Worm (Caenorhabditis elegans) whole organism, L4 larva: Measurements from ENCODE around the gene rfc-1.

ENCODE experiments used
- F44E2.7 ChIP-seq: fragments of 200-800 bp; sonication (Bioruptor generic); IDR thresholded peaks from 2 replicates; pipeline ENCODE4 v2.1.2; 2022; ENCODE audit warnings: missing genetic modification characterization, missing compliant biosample characterization
- Y105C5A.15 ChIP-seq: fragments of 200-800 bp; sonication (Bioruptor generic); IDR thresholded peaks from 2 replicates; pipeline ENCODE4 v1.3.6; 2022; ENCODE audit warnings: missing genetic modification characterization, missing compliant biosample characterization
- Y75B8A.6 ChIP-seq: fragments of 200-800 bp; sonication (Bioruptor generic); IDR thresholded peaks from 2 replicates; pipeline ENCODE4 v1.3.6; 2022; ENCODE audit warnings: missing genetic modification reagents, missing genetic modification characterization, missing compliant biosample characterization
- aha-1 ChIP-seq: fragments of 150-350 bp; peaks from one replicate; lab custom pipeline; 2014; ENCODE audit warnings: missing biosample characterization, missing genetic modification characterization
- attf-4 ChIP-seq: sonication (generic microtip); optimal IDR thresholded peaks from 3 replicates; lab custom pipeline; 2017; ENCODE audit warnings: missing biosample characterization, missing genetic modification characterization
- ceh-20 ChIP-seq: fragments of 200-800 bp; sonication (Bioruptor generic); IDR thresholded peaks from 2 replicates; pipeline ENCODE4 v1.3.6; 2022; ENCODE audit warnings: missing genetic modification reagents, missing genetic modification characterization, missing compliant biosample characterization
- ceh-82 ChIP-seq: sonication (generic microtip); optimal IDR thresholded peaks from 2 replicates; lab custom pipeline; 2017; ENCODE audit warnings: missing biosample characterization, missing genetic modification characterization
- ces-1 ChIP-seq: fragments of 150-350 bp; sonication (generic microtip); optimal IDR thresholded peaks from 4 replicates; lab custom pipeline; 2014; ENCODE audit warnings: missing biosample characterization, missing genetic modification reagents, missing genetic modification characterization
- daf-8 ChIP-seq: fragments of 200-800 bp; sonication (Bioruptor generic); IDR thresholded peaks from 2 replicates; pipeline ENCODE4 v1.3.6; 2022; ENCODE audit warnings: missing genetic modification characterization, missing compliant biosample characterization
- dmd-6 ChIP-seq: fragments of 200-800 bp; sonication (Bioruptor generic); IDR thresholded peaks from 2 replicates; pipeline ENCODE4 v1.3.6; 2022; ENCODE audit warnings: missing genetic modification reagents, missing genetic modification characterization, missing compliant biosample characterization
- dmd-8 ChIP-seq: fragments of 200-800 bp; sonication (Bioruptor generic); IDR thresholded peaks from 2 replicates; pipeline ENCODE4 v1.3.6; 2022; ENCODE audit warnings: missing genetic modification characterization, missing compliant biosample characterization
- dpl-1 ChIP-seq: fragments of 150-350 bp; optimal IDR thresholded peaks from 2 replicates; lab custom pipeline; 2014; ENCODE audit warnings: missing biosample characterization, missing genetic modification reagents, missing genetic modification characterization
- duxl-1 ChIP-seq: sonication (generic microtip); optimal IDR thresholded peaks from 2 replicates; lab custom pipeline; 2016; ENCODE audit warnings: mild to moderate bottlenecking, missing genetic modification characterization, moderate library complexity, missing compliant biosample characterization; ENCODE audit not compliant: poor library complexity
- egl-43 ChIP-seq: fragments of 200-800 bp; sonication (Bioruptor generic); IDR thresholded peaks from 2 replicates; pipeline ENCODE4 v1.3.6; 2022; ENCODE audit warnings: missing genetic modification reagents, missing genetic modification characterization, missing compliant biosample characterization
- fkh-10 ChIP-seq: fragments of 150-350 bp; optimal IDR thresholded peaks from 2 replicates; lab custom pipeline; 2014; ENCODE audit warnings: missing biosample characterization, missing genetic modification reagents, missing genetic modification characterization
- hif-1 ChIP-seq, 2 experiments: sonication (generic microtip); optimal IDR thresholded peaks; 2 replicates each; lab custom pipeline; 2016 to 2017; ENCODE audit warnings: missing compliant biosample characterization in 2 of 2, missing genetic modification characterization in 2 of 2, missing genetic modification reagents in 2 of 2, missing genotype in 2 of 2, mild to moderate bottlenecking in 1 of 2
- hlh-30 ChIP-seq: sonication (generic microtip); optimal IDR thresholded peaks from 2 replicates; lab custom pipeline; 2017; ENCODE audit warnings: antibody characterized with exemption, mild to moderate bottlenecking, missing genetic modification characterization, missing compliant biosample characterization; ENCODE audit not compliant: insufficient read depth
- jun-1 ChIP-seq: fragments of 150-350 bp; optimal IDR thresholded peaks from 2 replicates; lab custom pipeline; 2014; ENCODE audit warnings: missing biosample characterization, missing genetic modification reagents, missing genetic modification characterization
- lin-1 ChIP-seq: fragments of 200-800 bp; sonication (Bioruptor generic); IDR thresholded peaks from 2 replicates; pipeline ENCODE4 v1.3.6; 2022; ENCODE audit warnings: missing genetic modification reagents, missing genetic modification characterization, missing compliant biosample characterization
- lin-13 ChIP-seq: fragments of 150-350 bp; optimal IDR thresholded peaks from 2 replicates; lab custom pipeline; 2014; ENCODE audit warnings: missing biosample characterization, missing genetic modification reagents, missing genetic modification characterization
- lin-29 ChIP-seq: fragments of 200-800 bp; sonication (Bioruptor generic); IDR thresholded peaks from 2 replicates; pipeline ENCODE4 v1.3.6; 2022; ENCODE audit warnings: missing genetic modification reagents, missing genetic modification characterization, missing compliant biosample characterization
- mdl-1 ChIP-seq, 2 experiments: fragments of 150-350 bp in 1 of 2; sonication (generic microtip) in 1 of 2; optimal IDR thresholded peaks; 2 replicates each; lab custom pipeline; 2014 to 2017; ENCODE audit warnings: missing biosample characterization in 2 of 2, missing genetic modification characterization in 2 of 2
- mxl-2 ChIP-seq: fragments of 200-800 bp; sonication (Bioruptor generic); conservative IDR thresholded peaks from 2 replicates; pipeline ENCODE4 v1.3.6; 2022; ENCODE audit warnings: missing genetic modification reagents, missing genetic modification characterization, missing compliant biosample characterization
- nhr-111 ChIP-seq: fragments of 200-800 bp; sonication (Bioruptor generic); optimal IDR thresholded peaks from 2 replicates; lab custom pipeline; 2018; ENCODE audit warnings: mild to moderate bottlenecking, missing genetic modification characterization, missing compliant biosample characterization
- nhr-237 ChIP-seq: sonication (generic microtip); optimal IDR thresholded peaks from 2 replicates; lab custom pipeline; 2017; ENCODE audit warnings: missing biosample characterization, missing genetic modification characterization
- nhr-48 ChIP-seq: sonication (generic microtip); optimal IDR thresholded peaks from 2 replicates; lab custom pipeline; 2016; ENCODE audit warnings: mild to moderate bottlenecking, missing genetic modification characterization, missing compliant biosample characterization
- nhr-77 ChIP-seq: fragments of 150-350 bp; optimal IDR thresholded peaks from 2 replicates; lab custom pipeline; 2014; ENCODE audit warnings: missing biosample characterization, missing genetic modification characterization
- pha-4 ChIP-seq, 2 experiments: fragments of 150-350 bp in 1 of 2; fragments of 200-800 bp in 1 of 2; sonication (Bioruptor generic) in 1 of 2; IDR thresholded peaks in 1 of 2; optimal IDR thresholded peaks in 1 of 2; 2 replicates each; pipeline versions ENCODE4 v1.3.6 to Lab custom; 2014 to 2022; ENCODE audit warnings: missing genetic modification characterization in 2 of 2, missing genetic modification reagents in 2 of 2, missing biosample characterization in 1 of 2, missing compliant biosample characterization in 1 of 2
- tag-97 ChIP-seq: fragments of 200-800 bp; sonication (Bioruptor generic); IDR thresholded peaks from 2 replicates; pipeline ENCODE4 v1.3.6; 2022; ENCODE audit warnings: missing genetic modification characterization, missing compliant biosample characterization
- unc-62 ChIP-seq, 3 experiments: fragments of 150-350 bp in 1 of 3; sonication (generic microtip); optimal IDR thresholded peaks in 2 of 3; peaks in 1 of 3; 1 replicate in 1 of 3; 2 replicates in 2 of 3; lab custom pipeline; 2014 to 2017; ENCODE audit warnings: missing biosample characterization in 3 of 3, missing genetic modification characterization in 3 of 3, missing genetic modification reagents in 3 of 3, missing genotype in 1 of 3
- zag-1 ChIP-seq: fragments of 150-350 bp; optimal IDR thresholded peaks from 2 replicates; lab custom pipeline; 2014; ENCODE audit warnings: missing biosample characterization, missing genetic modification characterization
- zfp-3 ChIP-seq: fragments of 200-800 bp; sonication (Bioruptor generic); conservative IDR thresholded peaks from 2 replicates; pipeline ENCODE4 v1.3.6; 2022; ENCODE audit warnings: missing genetic modification reagents, missing genetic modification characterization, missing compliant biosample characterization

Gene rfc-1

ce11 chrV:14631588-14631987, 14.2 kb downstream of the rfc-1 start, which contains the start of gene F43D2.3:
Gene F43D2.3, plus strand, starts transcription at chrV:14631888.
- TF ChIP-seq attf-4 (tag; lab: Kevin White, UChicago) = no peak
- TF ChIP-seq, all 104 proteins: peak for 0

DNA sequence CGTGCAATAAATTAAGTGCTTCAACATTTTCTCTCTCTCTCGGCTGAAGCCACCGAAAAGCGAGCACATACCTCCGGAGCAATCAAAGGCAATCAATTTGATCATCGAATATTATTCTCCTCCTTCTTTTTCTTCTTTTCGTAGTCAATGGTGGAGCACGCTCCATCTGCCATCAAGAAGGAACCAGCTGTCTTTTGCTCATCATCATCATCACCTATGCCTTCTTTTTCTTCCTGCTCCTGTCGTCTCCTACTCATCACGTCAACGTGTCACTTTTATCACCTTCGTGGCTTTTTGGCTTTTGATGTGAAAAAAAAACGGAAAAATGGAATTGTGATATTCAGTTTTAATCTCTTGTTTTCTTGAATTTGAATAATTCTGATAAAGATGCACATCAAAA, 20.1 kb downstream of the rfc-1 start:
- TF ChIP-seq dpl-1 (GFP tag; lab: Kevin White, UChicago) = no peak
- peak in 1 of 2 experiments; percentile 60 for TF ChIP-seq unc-62 (GFP tag; optimal IDR thresholded peaks at IDR 0.05 in 1 of 2; lab: Kevin White, UChicago)
- TF ChIP-seq unc-62 (tag; optimal IDR thresholded peaks at IDR 0.05; lab: Kevin White, UChicago) = no peak
- no peak for TF ChIP-seq lin-1 (GFP tag; lab: Robert Waterston, UW)
- TF ChIP-seq dmd-6 (GFP tag; lab: Robert Waterston, UW) = no peak
- TF ChIP-seq hif-1 (tag; optimal IDR thresholded peaks at IDR 0.05; lab: Kevin White, UChicago) = no peak
- no peak for TF ChIP-seq nhr-111 (GFP tag; lab: Kevin White, UChicago)
- TF ChIP-seq jun-1 (tag; lab: Kevin White, UChicago) = no peak
- TF ChIP-seq Y105C5A.15 = no peak
- no peak for TF ChIP-seq attf-4 (tag; lab: Kevin White, UChicago)
- TF ChIP-seq lin-29 (GFP tag; lab: Robert Waterston, UW) = no peak
- no peak for TF ChIP-seq mdl-1 (tag; optimal IDR thresholded peaks at IDR 0.05; lab: Kevin White, UChicago)
- peak; percentile 50; the same call in 1 of the 2 replicates for TF ChIP-seq ceh-20 (GFP tag; lab: Robert Waterston, UW)

DNA sequence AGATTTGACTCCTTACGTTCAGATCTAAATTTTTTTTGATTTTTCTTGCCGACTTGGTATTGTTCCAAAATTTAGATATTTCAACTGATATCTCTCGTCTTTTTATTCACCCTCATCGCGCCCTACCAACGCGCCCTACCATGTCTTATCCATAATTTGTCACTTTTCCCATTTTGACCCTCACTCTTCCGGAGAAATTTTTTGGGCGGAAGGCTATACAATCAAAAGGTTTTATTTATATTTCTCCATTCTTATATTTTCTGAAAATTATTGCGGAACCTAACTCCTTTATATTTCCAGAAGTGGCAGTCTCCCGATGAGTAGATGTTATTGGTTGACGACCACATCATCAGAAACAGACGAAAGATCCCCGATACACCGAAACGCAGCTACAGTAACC, 24.9 kb downstream of the rfc-1 start, which contains the start of gene hot-1:
Gene hot-1, plus strand, starts transcription at position 301 of the 400 bp plus-strand sequence.
- TF ChIP-seq dmd-8 = no peak
- TF ChIP-seq duxl-1 (tag; lab: Kevin White, UChicago) = no peak
- no peak for TF ChIP-seq F44E2.7
- no peak for TF ChIP-seq daf-8 (GFP tag; lab: Robert Waterston, UW)
- no peak for TF ChIP-seq nhr-77 (tag; lab: Kevin White, UChicago)
- TF ChIP-seq tag-97 = no peak
- TF ChIP-seq zag-1 = no peak
- no peak for TF ChIP-seq Y75B8A.6 (GFP tag; lab: Robert Waterston, UW)
- TF ChIP-seq lin-13 = no peak
- no peak for TF ChIP-seq nhr-48
- TF ChIP-seq zfp-3 = no peak
- no peak for TF ChIP-seq mxl-2 (GFP tag; lab: Robert Waterston, UW)
- TF ChIP-seq ces-1 (GFP tag; lab: Kevin White, UChicago) = no peak

- TF ChIP-seq aha-1 = peak; percentile 3
- TF ChIP-seq ces-1 (GFP tag; lab: Kevin White, UChicago) = peak; percentile 54
- no peak for TF ChIP-seq hlh-30 (tag; lab: Kevin White, UChicago)
- TF ChIP-seq fkh-10 = peak; percentile 82
- TF ChIP-seq ceh-82 (tag; lab: Kevin White, UChicago) = no peak
- TF ChIP-seq unc-62 (GFP tag; optimal IDR thresholded peaks at IDR 0.05 in 1 of 2; lab: Kevin White, UChicago) = peak in 1 of 2 experiments; percentile 22
- no peak for TF ChIP-seq unc-62 (tag; optimal IDR thresholded peaks at IDR 0.05; lab: Kevin White, UChicago)
- TF ChIP-seq, all 104 proteins: peak for 4
Observed at ce11 chrV:14620311-14620710, 25.5 kb downstream of the rfc-1 start.

DNA sequence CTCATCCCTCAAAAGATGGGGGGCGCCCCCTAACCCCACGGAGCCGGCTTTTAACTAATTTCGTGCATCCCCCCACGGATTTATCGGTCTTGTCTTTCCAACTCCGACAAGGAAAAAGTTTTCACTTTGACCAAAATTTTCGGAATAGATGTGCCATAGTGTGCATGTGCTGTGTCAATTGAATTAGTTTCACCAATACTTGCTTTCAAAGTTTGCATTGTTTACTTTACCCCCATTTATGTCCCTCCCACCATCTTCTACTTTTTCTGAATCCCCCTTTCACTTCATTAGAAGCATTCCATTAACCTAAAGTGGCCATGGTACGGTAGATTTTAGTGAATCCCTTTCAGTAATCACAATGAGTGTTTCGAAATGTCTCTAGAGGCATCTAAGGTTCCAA, 28.1 kb downstream of the rfc-1 start:
- TF ChIP-seq lin-1 (GFP tag; lab: Robert Waterston, UW) (no peak), aha-1 (peak; percentile 25), nhr-48 (no peak), egl-43 (GFP tag; lab: Robert Waterston, UW) (no peak), nhr-237 (no peak), pha-4 (GFP tag; IDR thresholded peaks at IDR 0.05; lab: Robert Waterston, UW) (no peak), pha-4 (tag; optimal IDR thresholded peaks at IDR 0.05; lab: Kevin White, UChicago) (no peak)
